Fruit fly (Drosophila melanogaster): ENCODE data around the gene CG14131.

dm6 chr3L:11821723-11822445, 45.0 kb downstream of the CG14131 start, which contains the start of the genes CG11597 and CG5946:
- TF ChIP-seq usp (GFP tag; optimal IDR thresholded peaks at IDR 0.05) (no peak), psq (optimal IDR thresholded peaks at IDR 0.05) (no peak), EcR (GFP tag; optimal IDR thresholded peaks at IDR 0.05) (no peak), CG8478 (optimal IDR thresholded peaks at IDR 0.05) (no peak), Dll (optimal IDR thresholded peaks at IDR 0.05) (no peak)
